Fruit fly (Drosophila melanogaster) whole organism, embryonic: Measurements from ENCODE around the gene AstA-R1.

Source experiments
- Atf3 ChIP-seq: fragments of 200-800 bp; sonication (Bioruptor generic); optimal IDR thresholded peaks from 3 replicates; lab custom pipeline; 2016; ENCODE audit warnings: missing biosample characterization, missing genetic modification characterization
- B-H1 ChIP-seq: fragments of 200-800 bp; sonication (Bioruptor generic); IDR thresholded peaks from 3 replicates; pipeline ENCODE4 v1.3.6; 2022; ENCODE audit warnings: missing biosample characterization, missing genetic modification characterization
- CG10321 ChIP-seq: fragments of 200-800 bp; sonication (Bioruptor generic); IDR thresholded peaks from 2 replicates; pipeline ENCODE4 v1.3.6; 2022; ENCODE audit warnings: missing biosample characterization, missing genetic modification characterization
- CG10959 ChIP-seq: fragments of 200-800 bp; sonication (Bioruptor generic); IDR thresholded peaks from 2 replicates; pipeline ENCODE4 v1.3.6; 2022; ENCODE audit warnings: missing biosample characterization, missing genetic modification characterization
- CG11247 ChIP-seq: fragments of 200-800 bp; sonication (Bioruptor generic); IDR thresholded peaks from 2 replicates; pipeline ENCODE4 v1.3.6; 2022; ENCODE audit warnings: missing biosample characterization, missing genetic modification characterization
- CG11398 ChIP-seq: fragments of 200-800 bp; sonication (Bioruptor generic); optimal IDR thresholded peaks from 2 replicates; lab custom pipeline; 2016; ENCODE audit warnings: missing biosample characterization, missing genetic modification characterization
- CG11695 ChIP-seq: fragments of 200-800 bp; sonication (Bioruptor generic); IDR thresholded peaks from 3 replicates; pipeline ENCODE4 v1.3.6; 2022; ENCODE audit warnings: missing biosample characterization, missing genetic modification characterization
- CG12071 ChIP-seq: fragments of 200-800 bp; sonication (Bioruptor generic); optimal IDR thresholded peaks from 3 replicates; lab custom pipeline; 2018; ENCODE audit warnings: missing biosample characterization, mild to moderate bottlenecking, missing genetic modification characterization
- CG12155 ChIP-seq: fragments of 200-800 bp; sonication (Bioruptor generic); optimal IDR thresholded peaks from 3 replicates; lab custom pipeline; 2016; ENCODE audit warnings: missing biosample characterization, missing genetic modification characterization
- CG14860 ChIP-seq: fragments of 200-800 bp; sonication (Bioruptor generic); IDR thresholded peaks from 3 replicates; pipeline ENCODE4 v1.3.6; 2022; ENCODE audit warnings: missing biosample characterization, missing genetic modification characterization; ENCODE audit not compliant: partially characterized antibody
- CG18476 ChIP-seq: fragments of 200-800 bp; sonication (Bioruptor generic); optimal IDR thresholded peaks from 2 replicates; lab custom pipeline; 2016; ENCODE audit warnings: missing biosample characterization, mild to moderate bottlenecking, missing genetic modification characterization
- CG33213 ChIP-seq: fragments of 200-800 bp; sonication (Bioruptor generic); optimal IDR thresholded peaks from 3 replicates; lab custom pipeline; 2016; ENCODE audit warnings: missing biosample characterization, missing genetic modification characterization
- CG3847 ChIP-seq: fragments of 200-800 bp; sonication (Bioruptor generic); IDR thresholded peaks from 2 replicates; pipeline ENCODE4 v1.3.6; 2022; ENCODE audit warnings: missing biosample characterization, missing genetic modification characterization
- CG42726 ChIP-seq: fragments of 200-800 bp; sonication (Bioruptor generic); IDR thresholded peaks from 2 replicates; pipeline ENCODE4 v1.3.6; 2022; ENCODE audit warnings: missing biosample characterization, missing genetic modification characterization; ENCODE audit not compliant: partially characterized antibody
- CG4707 ChIP-seq: fragments of 200-800 bp; sonication (Bioruptor generic); optimal IDR thresholded peaks from 2 replicates; lab custom pipeline; 2018; ENCODE audit warnings: missing biosample characterization, mild to moderate bottlenecking, missing genetic modification characterization, moderate library complexity
- CG4730 ChIP-seq: fragments of 200-800 bp; sonication (Bioruptor generic); IDR thresholded peaks from 2 replicates; pipeline ENCODE4 v1.3.6; 2022; ENCODE audit warnings: missing biosample characterization, missing genetic modification characterization
- CG6813 ChIP-seq: fragments of 200-800 bp; sonication (Bioruptor generic); optimal IDR thresholded peaks from 2 replicates; lab custom pipeline; 2017; ENCODE audit warnings: missing biosample characterization, missing genetic modification characterization, mild to moderate bottlenecking, moderate library complexity, missing genetic modification reagents
- CG8281 ChIP-seq: fragments of 200-800 bp; sonication (Bioruptor generic); optimal IDR thresholded peaks from 2 replicates; lab custom pipeline; 2018; ENCODE audit warnings: missing biosample characterization, mild to moderate bottlenecking, missing genetic modification characterization, moderate library complexity
- CG8924 ChIP-seq: fragments of 200-800 bp; optimal IDR thresholded peaks from 3 replicates; lab custom pipeline; 2019; ENCODE audit warnings: missing biosample characterization, mild to moderate bottlenecking, missing genetic modification characterization, moderate library complexity
- HmgZ ChIP-seq: fragments of 200-800 bp; sonication (Bioruptor generic); optimal IDR thresholded peaks from 2 replicates; lab custom pipeline; 2018; ENCODE audit warnings: missing biosample characterization, mild to moderate bottlenecking, missing genetic modification characterization
- Hr39 ChIP-seq: fragments of >200 bp; optimal IDR thresholded peaks from 2 replicates; lab custom pipeline; 2017
- Max ChIP-seq: fragments of 200-800 bp; sonication (Bioruptor generic); optimal IDR thresholded peaks from 2 replicates; lab custom pipeline; 2016; ENCODE audit warnings: missing biosample characterization, mild to moderate bottlenecking, missing genetic modification characterization
- Neu2 ChIP-seq: fragments of 200-800 bp; sonication (Bioruptor generic); optimal IDR thresholded peaks from 3 replicates; lab custom pipeline; 2016; ENCODE audit warnings: missing biosample characterization, missing genetic modification characterization, borderline replicate concordance
- Nf-YA ChIP-seq: fragments of 200-800 bp; sonication (Bioruptor generic); IDR thresholded peaks from 2 replicates; pipeline ENCODE4 v1.3.6; 2022; ENCODE audit warnings: missing biosample characterization, missing genetic modification characterization
- Opbp ChIP-seq: fragments of 200-800 bp; sonication (Bioruptor generic); IDR thresholded peaks from 3 replicates; pipeline ENCODE4 v1.3.6; 2022; ENCODE audit warnings: missing biosample characterization, missing genetic modification characterization; ENCODE audit not compliant: partially characterized antibody
- PHDP ChIP-seq: fragments of 200-800 bp; sonication (Bioruptor generic); optimal IDR thresholded peaks from 3 replicates; lab custom pipeline; 2018; ENCODE audit warnings: missing biosample characterization, mild to moderate bottlenecking, missing genetic modification characterization, moderate library complexity
- Pdp1 ChIP-seq, 2 experiments: fragments of 200-800 bp; sonication (Bioruptor generic); optimal IDR thresholded peaks; 3 replicates each; lab custom pipeline; 2016; ENCODE audit warnings: missing biosample characterization in 2 of 2, missing genetic modification characterization in 2 of 2, mild to moderate bottlenecking in 1 of 2, moderate library complexity in 1 of 2
- al ChIP-seq: fragments of 200-800 bp; sonication (Bioruptor generic); IDR thresholded peaks from 2 replicates; pipeline ENCODE4 v1.3.6; 2022; ENCODE audit warnings: missing biosample characterization, missing genetic modification characterization
- bowl ChIP-seq: fragments of 200-800 bp; sonication (Bioruptor generic); IDR thresholded peaks from 2 replicates; pipeline ENCODE4 v1.3.6; 2022; ENCODE audit warnings: missing biosample characterization, missing genetic modification characterization
- crol ChIP-seq: fragments of 200-800 bp; sonication (Bioruptor generic); IDR thresholded peaks from 2 replicates; pipeline ENCODE4 v1.3.6; 2022; ENCODE audit warnings: missing biosample characterization, missing genetic modification characterization
- emc ChIP-seq: fragments of 200-800 bp; sonication (Bioruptor generic); optimal IDR thresholded peaks from 2 replicates; lab custom pipeline; 2016; ENCODE audit warnings: missing biosample characterization, missing genetic modification characterization
- exex ChIP-seq: fragments of 200-800 bp; sonication (Bioruptor generic); optimal IDR thresholded peaks from 4 replicates; lab custom pipeline; 2018; ENCODE audit warnings: missing biosample characterization, mild to moderate bottlenecking, missing genetic modification characterization, moderate library complexity
- grau ChIP-seq: fragments of 200-800 bp; optimal IDR thresholded peaks from 3 replicates; lab custom pipeline; 2019; ENCODE audit warnings: missing biosample characterization, mild to moderate bottlenecking, missing genetic modification characterization, moderate library complexity
- hbn ChIP-seq: fragments of 200-800 bp; sonication (Bioruptor generic); IDR thresholded peaks from 2 replicates; pipeline ENCODE4 v1.3.6; 2022; ENCODE audit warnings: missing biosample characterization, missing genetic modification characterization; ENCODE audit not compliant: partially characterized antibody
- insv ChIP-seq, 2 experiments: fragments of 200-800 bp; sonication (Bioruptor generic); optimal IDR thresholded peaks; 3 replicates each; lab custom pipeline; 2016 to 2018; ENCODE audit warnings: missing biosample characterization in 2 of 2, missing genetic modification characterization in 2 of 2
- klu ChIP-seq: fragments of 200-800 bp; sonication (Bioruptor generic); IDR thresholded peaks from 2 replicates; pipeline ENCODE4 v1.3.6; 2022; ENCODE audit warnings: missing biosample characterization, missing genetic modification characterization
- kni ChIP-seq: fragments of 200-800 bp; sonication (Bioruptor generic); optimal IDR thresholded peaks from 3 replicates; lab custom pipeline; 2017; ENCODE audit warnings: mild to moderate bottlenecking, missing biosample characterization, missing genetic modification reagents, missing genetic modification characterization
- knrl ChIP-seq: fragments of 200-800 bp; sonication (Bioruptor generic); IDR thresholded peaks from 3 replicates; pipeline ENCODE4 v1.3.6; 2022; ENCODE audit warnings: missing biosample characterization, missing genetic modification characterization; ENCODE audit not compliant: partially characterized antibody
- lola ChIP-seq, 3 experiments: fragments of >200 bp in 2 of 3; fragments of 200-800 bp in 1 of 3; sonication (Bioruptor generic) in 1 of 3; optimal IDR thresholded peaks; 2 replicates each; lab custom pipeline; 2017 to 2019; ENCODE audit warnings: missing biosample characterization in 3 of 3, missing genetic modification characterization in 3 of 3, mild to moderate bottlenecking in 1 of 3, moderate library complexity in 1 of 3
- maf-S ChIP-seq: fragments of 200-800 bp; sonication (Bioruptor generic); optimal IDR thresholded peaks from 2 replicates; lab custom pipeline; 2016; ENCODE audit warnings: missing biosample characterization, missing genetic modification characterization
- prd ChIP-seq, 3 experiments: fragments of >200 bp in 2 of 3; fragments of 200-800 bp in 1 of 3; sonication (Bioruptor generic) in 1 of 3; optimal IDR thresholded peaks in 2 of 3; IDR thresholded peaks in 1 of 3; 2 replicates in 2 of 3; 3 replicates in 1 of 3; pipeline versions ENCODE4 v1.3.6 to Lab custom; 2017 to 2022; ENCODE audit warnings: missing biosample characterization in 1 of 3, missing genetic modification characterization in 1 of 3
- pros ChIP-seq: fragments of 200-800 bp; sonication (Bioruptor generic); optimal IDR thresholded peaks from 3 replicates; lab custom pipeline; 2019; ENCODE audit warnings: missing biosample characterization, mild to moderate bottlenecking, missing genetic modification characterization, moderate library complexity
- sens-2 ChIP-seq: fragments of 200-800 bp; sonication (Bioruptor generic); IDR thresholded peaks from 2 replicates; pipeline ENCODE4 v1.3.6; 2022; ENCODE audit warnings: missing biosample characterization, missing genetic modification characterization
- seq ChIP-seq: fragments of 200-800 bp; sonication (Bioruptor generic); IDR thresholded peaks from 2 replicates; pipeline ENCODE4 v1.3.6; 2022; ENCODE audit warnings: missing biosample characterization, missing genetic modification characterization
- sisA ChIP-seq: fragments of 200-800 bp; sonication (Bioruptor generic); IDR thresholded peaks from 2 replicates; pipeline ENCODE4 v1.3.6; 2022; ENCODE audit warnings: missing biosample characterization, missing genetic modification characterization
- slp2 ChIP-seq: fragments of 200-800 bp; sonication (Bioruptor generic); optimal IDR thresholded peaks from 2 replicates; lab custom pipeline; 2016; ENCODE audit warnings: missing biosample characterization, missing genetic modification characterization
- vfl ChIP-seq: fragments of 200-800 bp; sonication (Bioruptor generic); optimal IDR thresholded peaks from 2 replicates; lab custom pipeline; 2016; ENCODE audit warnings: missing biosample characterization, missing genetic modification characterization
- yki ChIP-seq: fragments of >200 bp; optimal IDR thresholded peaks from 3 replicates; lab custom pipeline; 2018
- z ChIP-seq: fragments of 200-800 bp; sonication (Bioruptor generic); IDR thresholded peaks from 3 replicates; pipeline ENCODE4 v1.3.6; 2022; ENCODE audit warnings: missing biosample characterization, missing genetic modification characterization
- zen ChIP-seq: fragments of 200-800 bp; sonication (Bioruptor generic); optimal IDR thresholded peaks from 3 replicates; lab custom pipeline; 2018; ENCODE audit warnings: missing biosample characterization, mild to moderate bottlenecking, missing genetic modification characterization, moderate library complexity
- zfh1 ChIP-seq: fragments of 200-800 bp; sonication (Bioruptor generic); IDR thresholded peaks from 3 replicates; pipeline ENCODE4 v1.3.6; 2022; ENCODE audit warnings: missing biosample characterization, missing genetic modification characterization

AstA-R1 gene

DNA sequence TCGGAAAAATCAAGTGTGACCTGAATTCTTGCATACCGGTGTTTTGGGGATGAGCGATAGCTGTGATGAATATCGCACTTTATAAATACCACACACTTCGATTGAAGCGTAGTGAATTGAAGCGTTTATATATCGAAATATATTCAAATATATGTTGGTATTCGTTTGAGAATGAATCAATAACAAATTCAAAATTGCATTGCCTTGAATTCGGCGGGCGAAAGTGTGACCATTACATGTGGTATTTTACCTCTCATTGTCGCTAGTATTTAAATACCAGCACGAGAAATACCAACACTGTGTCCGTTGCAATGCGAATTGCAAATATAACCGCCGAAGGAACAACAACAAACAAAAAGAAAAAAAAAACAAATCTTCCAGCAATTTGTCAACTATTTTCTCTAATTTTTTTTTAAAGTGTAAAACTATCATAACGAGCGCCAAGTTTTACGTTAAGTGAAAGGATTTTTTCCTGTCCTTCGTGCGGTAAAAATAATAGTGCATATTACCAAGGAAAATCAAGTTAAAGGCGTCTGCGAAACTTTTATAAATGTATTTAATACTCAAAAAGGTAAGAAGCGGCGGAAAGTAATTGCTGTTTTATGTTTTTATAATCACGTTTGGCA, 97.2 kb downstream of the AstA-R1 start, which contains the start of the genes Parg and Mnt (continued):
- TF ChIP-seq lola (GFP tag; optimal IDR thresholded peaks at IDR 0.05; lab: Kevin White, UChicago) (no peak), sens-2 (GFP tag; lab: Robert Waterston, UW) (no peak), CG4730 (GFP tag; lab: Robert Waterston, UW) (no peak), CG8281 (tag; lab: Kevin White, UChicago) (no peak), grau (tag; lab: Kevin White, UChicago) (no peak), Neu2 (GFP tag; lab: Kevin White, UChicago) (no peak), CG8924 (tag; lab: Kevin White, UChicago) (peak; percentile 32), kni (GFP tag; lab: Kevin White, UChicago) (no peak), B-H1 (GFP tag; lab: Robert Waterston, UW) (no peak), vfl (GFP tag; lab: Kevin White, UChicago) (no peak), Pdp1 (GFP tag; optimal IDR thresholded peaks at IDR 0.05; lab: Kevin White, UChicago) (no peak), zfh1 (GFP tag; lab: Robert Waterston, UW) (no peak), CG42726 (GFP tag; lab: Robert Waterston, UW) (no peak), CG12155 (GFP tag; lab: Kevin White, UChicago) (no peak), klu (no peak), CG12071 (GFP tag; lab: Kevin White, UChicago) (no peak), CG33213 (GFP tag; lab: Kevin White, UChicago) (no peak), prd (optimal IDR thresholded peaks at IDR 0.05; lab: Kevin White, UChicago) (no peak), prd (GFP tag; IDR thresholded peaks at IDR 0.05; lab: Robert Waterston, UW) (no peak), exex (tag; lab: Kevin White, UChicago) (no peak), CG11247 (GFP tag; lab: Robert Waterston, UW) (no peak), Hr39 (lab: Kevin White, UChicago) (no peak), CG6813 (GFP tag; lab: Kevin White, UChicago) (no peak), Nf-YA (GFP tag; lab: Robert Waterston, UW) (no peak), maf-S (GFP tag; lab: Kevin White, UChicago) (no peak), bowl (no peak), CG4707 (no peak), CG14860 (no peak), insv (GFP tag; optimal IDR thresholded peaks at IDR 0.05; lab: Kevin White, UChicago) (no peak), emc (GFP tag; lab: Kevin White, UChicago) (no peak), z (GFP tag; lab: Robert Waterston, UW) (no peak), hbn (GFP tag; lab: Robert Waterston, UW) (peak; percentile 56; the same call in 1 of the 2 replicates), CG11695 (GFP tag; lab: Robert Waterston, UW) (no peak), pros (GFP tag; lab: Kevin White, UChicago) (no peak), Max (GFP tag; lab: Kevin White, UChicago) (no peak), Atf3 (GFP tag; lab: Kevin White, UChicago) (no peak), Opbp (no peak; the same call in 2 of the 3 replicates), HmgZ (tag; lab: Kevin White, UChicago) (no peak), CG11398 (GFP tag; lab: Kevin White, UChicago) (no peak), al (GFP tag; lab: Robert Waterston, UW) (no peak), yki (lab: Kevin White, UChicago) (no peak), CG3847 (GFP tag; lab: Robert Waterston, UW) (no peak), sisA (GFP tag; lab: Robert Waterston, UW) (no peak), CG10321 (GFP tag; lab: Robert Waterston, UW) (no peak), knrl (GFP tag; lab: Robert Waterston, UW) (peak; percentile 73), seq (GFP tag; lab: Robert Waterston, UW) (no peak), slp2 (GFP tag; lab: Kevin White, UChicago) (no peak), CG18476 (GFP tag; lab: Kevin White, UChicago) (no peak), PHDP (tag; lab: Kevin White, UChicago) (no peak), crol (GFP tag; lab: Robert Waterston, UW) (no peak), CG10959 (GFP tag; lab: Robert Waterston, UW) (no peak), zen (tag; lab: Kevin White, UChicago) (no peak)
